Worm (Caenorhabditis elegans) whole organism, L3 larva: ENCODE measurements around the gene his-2.

ENCODE experiments used
- R02D3.7 ChIP-seq: fragments of 150-350 bp; optimal IDR thresholded peaks from 2 replicates; lab custom pipeline; 2014; ENCODE audit warnings: missing biosample characterization, missing genetic modification characterization
- ZK546.5 ChIP-seq: sonication (generic microtip); optimal IDR thresholded peaks from 2 replicates; lab custom pipeline; 2017; ENCODE audit warnings: missing biosample characterization, missing genetic modification characterization
- aly-2 ChIP-seq: fragments of 150-350 bp; optimal IDR thresholded peaks from 2 replicates; lab custom pipeline; 2014; ENCODE audit warnings: missing biosample characterization, missing genetic modification characterization
- ama-1 ChIP-seq: fragments of 150-350 bp; optimal IDR thresholded peaks from 2 replicates; lab custom pipeline; 2018
- ceh-16 ChIP-seq: sonication (generic microtip); optimal IDR thresholded peaks from 2 replicates; lab custom pipeline; 2017; ENCODE audit warnings: missing biosample characterization, missing genetic modification characterization
- ceh-28 ChIP-seq: fragments of 150-350 bp; optimal IDR thresholded peaks from 2 replicates; lab custom pipeline; 2014; ENCODE audit warnings: missing biosample characterization, missing genetic modification reagents, missing genetic modification characterization
- ceh-82 ChIP-seq: fragments of 150-350 bp; optimal IDR thresholded peaks from 2 replicates; lab custom pipeline; 2014; ENCODE audit warnings: missing biosample characterization, missing genetic modification characterization
- ceh-9 ChIP-seq: sonication (generic microtip); optimal IDR thresholded peaks from 2 replicates; lab custom pipeline; 2018; ENCODE audit warnings: missing biosample characterization, missing genetic modification characterization
- egl-27 ChIP-seq: sonication (generic microtip); optimal IDR thresholded peaks from 4 replicates; lab custom pipeline; 2017; ENCODE audit warnings: missing biosample characterization, missing genetic modification reagents, missing genetic modification characterization
- egl-5 ChIP-seq: fragments of 150-350 bp; optimal IDR thresholded peaks from 2 replicates; lab custom pipeline; 2017; ENCODE audit warnings: missing biosample characterization, missing genetic modification reagents, missing genetic modification characterization, inconsistent platforms
- elt-1 ChIP-seq: fragments of 150-350 bp; optimal IDR thresholded peaks from 2 replicates; lab custom pipeline; 2014; ENCODE audit warnings: missing biosample characterization, missing genetic modification characterization
- elt-2 ChIP-seq: sonication (generic microtip); optimal IDR thresholded peaks from 2 replicates; lab custom pipeline; 2016; ENCODE audit warnings: missing genetic modification reagents, mild to moderate bottlenecking, missing genetic modification characterization, missing compliant biosample characterization
- elt-3 ChIP-seq, 3 experiments: fragments of 150-350 bp in 1 of 3; sonication (generic microtip) in 2 of 3; optimal IDR thresholded peaks; 2 replicates in 2 of 3; 4 replicates in 1 of 3; lab custom pipeline; 2014 to 2017; ENCODE audit warnings: missing biosample characterization in 3 of 3, missing genetic modification characterization in 3 of 3
- eor-1 ChIP-seq, 2 experiments: fragments of 150-350 bp; optimal IDR thresholded peaks; 2 replicates each; lab custom pipeline; 2014 to 2018; ENCODE audit warnings: missing biosample characterization in 2 of 2, missing genetic modification characterization in 2 of 2
- fos-1 ChIP-seq: fragments of 150-350 bp; optimal IDR thresholded peaks from 2 replicates; lab custom pipeline; 2014; ENCODE audit warnings: missing biosample characterization, missing genetic modification characterization
- lin-15B ChIP-seq: fragments of 150-350 bp; optimal IDR thresholded peaks from 2 replicates; lab custom pipeline; 2014; ENCODE audit warnings: missing biosample characterization, missing genetic modification characterization
- lin-39 ChIP-seq: fragments of 150-350 bp; optimal IDR thresholded peaks from 2 replicates; lab custom pipeline; 2018; ENCODE audit warnings: missing biosample characterization, missing genetic modification reagents, missing genetic modification characterization
- mml-1 ChIP-seq: fragments of 150-350 bp; sonication (generic microtip); optimal IDR thresholded peaks from 3 replicates; lab custom pipeline; 2014; ENCODE audit warnings: missing biosample characterization, missing genetic modification characterization
- nfya-1 ChIP-seq: sonication (generic microtip); optimal IDR thresholded peaks from 2 replicates; lab custom pipeline; 2017; ENCODE audit warnings: missing genetic modification characterization, mild to moderate bottlenecking, missing compliant biosample characterization, antibody characterized with exemption, moderate library complexity; ENCODE audit not compliant: insufficient read depth
- nhr-11 ChIP-seq: fragments of 150-350 bp; optimal IDR thresholded peaks from 2 replicates; lab custom pipeline; 2014; ENCODE audit warnings: missing biosample characterization, missing genetic modification characterization
- nhr-237 ChIP-seq: fragments of 150-350 bp; optimal IDR thresholded peaks from 2 replicates; lab custom pipeline; 2014; ENCODE audit warnings: missing biosample characterization, missing genetic modification characterization
- nhr-25 ChIP-seq: sonication (generic microtip); optimal IDR thresholded peaks from 2 replicates; lab custom pipeline; 2017; ENCODE audit warnings: missing biosample characterization, missing genetic modification characterization
- nhr-28 ChIP-seq: fragments of 150-350 bp; optimal IDR thresholded peaks from 2 replicates; lab custom pipeline; 2014; ENCODE audit warnings: missing biosample characterization, missing genetic modification characterization
- nhr-43 ChIP-seq: sonication (generic microtip); optimal IDR thresholded peaks from 2 replicates; lab custom pipeline; 2016; ENCODE audit warnings: mild to moderate bottlenecking, missing genetic modification characterization, missing compliant biosample characterization; ENCODE audit not compliant: poor library complexity, severe bottlenecking
- nhr-67 ChIP-seq: fragments of 150-350 bp; optimal IDR thresholded peaks from 2 replicates; lab custom pipeline; 2014; ENCODE audit warnings: missing biosample characterization, missing genetic modification characterization
- nhr-76 ChIP-seq: fragments of 150-350 bp; sonication (generic microtip); optimal IDR thresholded peaks from 5 replicates; lab custom pipeline; 2014; ENCODE audit warnings: missing biosample characterization, missing genetic modification characterization
- pha-4 ChIP-seq: fragments of 150-350 bp; optimal IDR thresholded peaks from 2 replicates; lab custom pipeline; 2014; ENCODE audit warnings: missing biosample characterization, missing genetic modification reagents, missing genetic modification characterization
- pqm-1 ChIP-seq: fragments of 150-350 bp; optimal IDR thresholded peaks from 2 replicates; lab custom pipeline; 2017; ENCODE audit warnings: missing biosample characterization, missing genetic modification characterization, inconsistent platforms
- sea-2 ChIP-seq: fragments of 150-350 bp; sonication (generic microtip); optimal IDR thresholded peaks from 4 replicates; lab custom pipeline; 2014; ENCODE audit warnings: missing biosample characterization, missing genetic modification reagents, missing genetic modification characterization
- skn-1 ChIP-seq: fragments of 150-350 bp; optimal IDR thresholded peaks from 2 replicates; lab custom pipeline; 2014; ENCODE audit warnings: missing biosample characterization, missing genetic modification characterization
- tbx-2 ChIP-seq: sonication (generic microtip); optimal IDR thresholded peaks from 2 replicates; lab custom pipeline; 2016; ENCODE audit warnings: mild to moderate bottlenecking, missing genetic modification characterization, missing compliant biosample characterization
- unc-39 ChIP-seq: sonication (generic microtip); optimal IDR thresholded peaks from 4 replicates; lab custom pipeline; 2017; ENCODE audit warnings: missing biosample characterization, missing genetic modification characterization
- zag-1 ChIP-seq: fragments of 150-350 bp; optimal IDR thresholded peaks from 2 replicates; lab custom pipeline; 2014; ENCODE audit warnings: missing biosample characterization, missing genetic modification characterization
- ztf-11 ChIP-seq: fragments of 150-350 bp; optimal IDR thresholded peaks from 2 replicates; lab custom pipeline; 2014; ENCODE audit warnings: missing biosample characterization, missing genetic modification characterization

Gene his-2

DNA sequence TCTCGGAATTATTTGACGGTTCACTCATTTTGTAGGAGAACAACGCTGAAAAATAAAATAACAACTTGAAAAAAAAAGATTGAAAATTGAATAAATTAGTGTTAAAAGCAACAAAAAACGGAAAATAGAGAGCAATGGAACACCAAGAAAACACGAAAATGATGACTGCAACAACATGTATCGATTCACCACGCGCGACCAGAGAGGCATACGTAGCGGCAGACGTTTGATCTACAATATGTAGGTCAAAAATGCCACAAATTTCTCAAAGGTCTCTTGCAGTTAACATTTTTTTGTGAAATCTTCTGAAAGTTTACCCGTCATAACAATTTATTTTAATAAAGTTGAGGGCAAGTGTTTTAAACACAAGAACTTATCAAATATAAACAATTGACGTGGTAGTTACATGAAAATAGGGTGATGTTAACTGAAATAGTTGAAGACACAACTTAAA is 15.0 kb upstream of the his-2 start, which contains the start of gene F14H3.5:
F14H3.5 (minus strand) TSS at position 51 of the 454 bp plus-strand sequence.
- TF ChIP-seq lin-15B (tag; lab: Kevin White, UChicago) (no peak), egl-5 (no peak), ceh-16 (no peak), nhr-67 (tag; lab: Kevin White, UChicago) (no peak), skn-1 (tag; lab: Kevin White, UChicago) (no peak), pha-4 (tag; lab: Kevin White, UChicago) (no peak), ceh-9 (tag; lab: Kevin White, UChicago) (no peak), nhr-11 (tag; lab: Kevin White, UChicago) (no peak)

DNA sequence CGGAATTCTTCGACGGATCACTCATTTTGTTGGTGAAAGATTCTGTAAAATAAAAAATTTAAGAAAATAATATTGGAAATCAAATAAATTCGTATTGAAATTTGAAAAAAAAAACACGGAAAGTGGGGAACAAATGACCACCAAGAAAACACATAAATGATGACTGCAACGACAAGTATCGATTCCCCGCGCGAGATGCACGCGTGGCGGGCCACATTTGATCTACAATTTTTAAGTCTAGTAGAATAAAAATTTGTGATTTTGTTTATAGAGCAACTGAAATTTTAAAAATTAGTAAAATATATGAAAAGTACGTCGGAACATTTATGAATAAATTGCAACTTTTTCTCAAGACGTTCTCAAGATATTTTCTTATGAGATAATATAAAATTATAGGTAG is 12.9 kb upstream of the his-2 start, which contains the start of gene F14H3.4:
F14H3.4 (minus strand) TSS at position 42 of the 400 bp plus-strand sequence.
- TF ChIP-seq ceh-82 (tag; lab: Kevin White, UChicago) (no peak), ama-1 (lab: Kevin White, UChicago) (no peak), unc-39 (tag; lab: Kevin White, UChicago) (no peak), aly-2 (tag; lab: Kevin White, UChicago) (no peak), ZK546.5 (tag; lab: Kevin White, UChicago) (no peak), eor-1 (tag; optimal IDR thresholded peaks at IDR 0.05; lab: Kevin White, UChicago) (no peak), nfya-1 (tag; lab: Kevin White, UChicago) (no peak), zag-1 (tag; lab: Kevin White, UChicago) (no peak), nhr-25 (tag; lab: Kevin White, UChicago) (no peak), ztf-11 (no peak), nhr-76 (tag; lab: Kevin White, UChicago) (no peak), nhr-43 (tag; lab: Kevin White, UChicago) (no peak), elt-3 (tag; optimal IDR thresholded peaks at IDR 0.05; lab: Kevin White, UChicago) (no peak), ceh-28 (no peak), ceh-9 (tag; lab: Kevin White, UChicago) (no peak), nhr-28 (no peak), lin-39 (tag; lab: Kevin White, UChicago) (no peak)

DNA sequence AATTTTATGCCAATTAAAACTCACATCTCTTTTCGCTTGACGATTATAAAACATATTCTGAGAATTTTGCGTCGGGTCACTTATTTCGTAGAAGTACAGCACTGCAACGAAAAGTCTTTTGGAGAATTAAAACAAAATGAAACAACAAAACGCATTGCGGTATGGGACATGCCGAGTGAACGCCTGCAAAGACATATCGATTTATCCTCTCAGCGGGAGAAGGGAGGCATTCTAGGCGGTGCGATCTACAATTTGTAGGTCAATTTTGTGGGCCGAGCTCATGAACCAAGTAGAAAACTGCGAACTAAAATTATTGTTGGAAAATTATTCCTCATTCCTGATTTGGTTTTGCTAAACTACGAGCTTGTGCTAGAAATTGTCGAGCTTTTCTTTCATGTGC is 11.3 kb upstream of the his-2 start, which contains the start of gene F14H3.3:
F14H3.3 (minus strand) TSS at position 101 of the 400 bp plus-strand sequence.
- no peak for TF ChIP-seq pqm-1 (tag; lab: Kevin White, UChicago)
- no peak for TF ChIP-seq nhr-237
- no peak for TF ChIP-seq nhr-11 (tag; lab: Kevin White, UChicago)
- TF ChIP-seq tbx-2 (tag; lab: Kevin White, UChicago): no peak
- no peak for TF ChIP-seq egl-27 (tag; lab: Kevin White, UChicago)
- TF ChIP-seq mml-1 (tag; lab: Kevin White, UChicago): no peak
- TF ChIP-seq egl-5: no peak
- no peak for TF ChIP-seq ama-1 (lab: Kevin White, UChicago)
- TF ChIP-seq elt-1 (tag; lab: Kevin White, UChicago): no peak
- TF ChIP-seq lin-39 (tag; lab: Kevin White, UChicago): no peak
- no peak for TF ChIP-seq elt-2 (tag; lab: Kevin White, UChicago)
- no peak for TF ChIP-seq nhr-67 (tag; lab: Kevin White, UChicago)
- TF ChIP-seq lin-15B (tag; lab: Kevin White, UChicago): no peak
- no peak for TF ChIP-seq nhr-28
- no peak for TF ChIP-seq sea-2 (GFP tag; lab: Kevin White, UChicago)
- TF ChIP-seq zag-1 (tag; lab: Kevin White, UChicago): no peak

DNA sequence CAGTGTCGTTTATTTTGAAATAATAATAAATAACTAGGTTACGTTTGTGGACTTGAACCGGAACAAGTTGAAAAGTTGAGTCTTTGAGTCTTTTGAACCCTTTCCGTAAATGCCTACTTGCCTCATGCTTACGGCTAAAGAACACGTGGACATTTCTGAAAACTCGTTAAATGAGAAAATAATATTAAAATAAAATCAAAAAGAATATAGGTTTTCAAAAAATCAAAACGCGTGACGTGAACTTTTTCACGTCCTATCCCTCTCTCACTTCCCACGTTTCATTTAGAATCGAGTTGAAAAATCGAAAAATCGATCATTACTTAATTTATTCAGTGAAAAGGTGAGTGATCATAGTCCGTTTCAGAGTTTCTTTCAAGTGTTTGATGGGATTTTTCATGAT is 7.1 kb upstream of the his-2 start, which contains the start of gene best-12:
best-12 (plus strand) TSS at position 301 of the 400 bp plus-strand sequence.
- TF ChIP-seq pqm-1 (tag; lab: Kevin White, UChicago): no peak
- no peak for TF ChIP-seq eor-1 (tag; optimal IDR thresholded peaks at IDR 0.05; lab: Kevin White, UChicago)
- no peak for TF ChIP-seq ceh-9 (tag; lab: Kevin White, UChicago)
- no peak for TF ChIP-seq fos-1 (tag; lab: Kevin White, UChicago)
- no peak for TF ChIP-seq tbx-2 (tag; lab: Kevin White, UChicago)
- no peak for TF ChIP-seq ZK546.5 (tag; lab: Kevin White, UChicago)
- TF ChIP-seq R02D3.7 (tag; lab: Kevin White, UChicago): no peak
- no peak for TF ChIP-seq mml-1 (tag; lab: Kevin White, UChicago)
- TF ChIP-seq nhr-237: no peak
